Fruit fly (Drosophila melanogaster): ENCODE data around the gene Cyp305a1.
A peak's percentile ranks its signal among the peaks of the same experiment; 100 is the strongest.

Cyp305a1 gene

DNA sequence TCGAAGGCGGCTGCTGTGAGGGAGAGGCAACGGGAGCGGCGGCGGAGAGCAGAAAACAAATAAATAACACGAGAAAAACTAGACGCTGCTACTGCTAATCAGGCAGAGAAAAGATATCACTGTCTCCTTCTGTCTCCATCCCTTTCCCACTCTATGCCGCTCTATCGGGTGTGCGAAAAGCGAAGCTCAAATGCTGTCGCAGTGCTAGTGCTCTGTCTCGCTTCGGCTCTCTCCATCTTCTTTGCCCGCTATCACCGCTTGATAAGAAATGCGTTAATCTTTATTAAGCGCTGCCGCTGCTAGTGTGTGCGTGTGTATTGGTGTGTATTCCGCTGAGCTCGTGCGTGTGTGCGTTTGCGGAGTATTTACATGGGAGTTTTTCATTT is 21.5 kb downstream of the Cyp305a1 start (continued):
- TF ChIP-seq CG6272 (GFP tag; IDR thresholded peaks at IDR 0.05) (no peak), Dfd (GFP tag; optimal IDR thresholded peaks at IDR 0.05) (no peak), gro (GFP tag; optimal IDR thresholded peaks at IDR 0.05) (peak; percentile 52), nau (GFP tag; optimal IDR thresholded peaks at IDR 0.05) (peak; percentile 18), CG14667 (GFP tag; IDR thresholded peaks at IDR 0.05) (no peak), CG15601 (tag; optimal IDR thresholded peaks at IDR 0.05) (no peak), D19A (tag; optimal IDR thresholded peaks at IDR 0.05) (no peak), CG4424 (GFP tag; optimal IDR thresholded peaks at IDR 0.05) (no peak), Bteb2 (GFP tag; optimal IDR thresholded peaks at IDR 0.05) (no peak), Eip74EF (GFP tag; optimal IDR thresholded peaks at IDR 0.05) (peak in 1 of 2 experiments; percentile 27), org-1 (GFP tag; optimal IDR thresholded peaks at IDR 0.05) (no peak), Camta (GFP tag; optimal IDR thresholded peaks at IDR 0.05) (no peak), sens (GFP tag) (no peak), CG12769 (tag; optimal IDR thresholded peaks at IDR 0.05) (peak; percentile 82), CG33557 (GFP tag; optimal IDR thresholded peaks at IDR 0.05) (no peak), odd (GFP tag; optimal IDR thresholded peaks at IDR 0.05) (peak; percentile 20), Deaf1 (tag; optimal IDR thresholded peaks at IDR 0.05) (peak; percentile 18), CG4328 (GFP tag; optimal IDR thresholded peaks at IDR 0.05) (peak; percentile 22), CG34422 (GFP tag; IDR thresholded peaks at IDR 0.05) (peak; percentile 36; the same call in 1 of the 3 replicates), Ssrp (tag; optimal IDR thresholded peaks at IDR 0.05) (no peak), MTF-1 (GFP tag; optimal IDR thresholded peaks at IDR 0.05; ENCODE audit: borderline replicate concordance) (no peak), Vsx1 (GFP tag; optimal IDR thresholded peaks at IDR 0.05) (peak; percentile 82), Fer2 (tag; optimal IDR thresholded peaks at IDR 0.05) (no peak), H15 (GFP tag; IDR thresholded peaks at IDR 0.05) (no peak), Nf-YB (GFP tag; optimal IDR thresholded peaks at IDR 0.05) (peak; percentile 12), croc (GFP tag; conservative IDR thresholded peaks at IDR 0.05) (no peak), crc (GFP tag; optimal IDR thresholded peaks at IDR 0.05) (no peak), CG42726 (GFP tag; IDR thresholded peaks at IDR 0.05; ENCODE audit: partially characterized antibody) (no peak), tap (tag; optimal IDR thresholded peaks at IDR 0.05) (no peak), pum (GFP tag; optimal IDR thresholded peaks at IDR 0.05) (no peak), B-H2 (GFP tag; optimal IDR thresholded peaks at IDR 0.05) (peak; percentile 52), CG17186 (GFP tag; optimal IDR thresholded peaks at IDR 0.05) (no peak), Scr (GFP tag; IDR thresholded peaks at IDR 0.05; ENCODE audit: partially characterized antibody) (peak; percentile 44), Hr78 (GFP tag; optimal IDR thresholded peaks at IDR 0.05) (no peak), Max (GFP tag; optimal IDR thresholded peaks at IDR 0.05) (no peak), CG1602 (GFP tag; optimal IDR thresholded peaks at IDR 0.05) (no peak), CG11247 (GFP tag; IDR thresholded peaks at IDR 0.05) (no peak), nom (GFP tag; optimal IDR thresholded peaks at IDR 0.05) (peak; percentile 25), CG9932 (GFP tag; IDR thresholded peaks at IDR 0.05) (peak; percentile 29; the same call in 1 of the 2 replicates), ttk (GFP tag; IDR thresholded peaks at IDR 0.05) (no peak), tio (GFP tag; optimal IDR thresholded peaks at IDR 0.05) (no peak), CG8924 (tag; optimal IDR thresholded peaks at IDR 0.05) (peak; percentile 12), her (GFP tag; optimal IDR thresholded peaks at IDR 0.05) (peak; percentile 2), chinmo (GFP tag; IDR thresholded peaks at IDR 0.05; ENCODE audit: partially characterized antibody) (peak; percentile 97), grn (GFP tag; optimal IDR thresholded peaks at IDR 0.05) (peak; percentile 82), pan (optimal IDR thresholded peaks at IDR 0.05) (no peak), pan (GFP tag; optimal IDR thresholded peaks at IDR 0.05 in 1 of 2, IDR thresholded peaks at IDR 0.05 in 1 of 2) (peak in 1 of 2 experiments; percentile 27), Rfx (GFP tag; IDR thresholded peaks at IDR 0.05) (no peak), Oaz (GFP tag; IDR thresholded peaks at IDR 0.05) (no peak), CG8089 (GFP tag; optimal IDR thresholded peaks at IDR 0.05) (no peak), CG9797 (GFP tag; optimal IDR thresholded peaks at IDR 0.05) (no peak)
